Worm (Caenorhabditis elegans) whole organism, L4/young adult: ENCODE results near the gene sre-42.

Source experiments
- W03F9.2 ChIP-seq: fragments of 150-350 bp; optimal IDR thresholded peaks from 2 replicates; lab custom pipeline; 2014; ENCODE audit warnings: missing biosample characterization, missing genetic modification characterization
- dao-5 ChIP-seq: sonication (generic microtip); optimal IDR thresholded peaks from 2 replicates; lab custom pipeline; 2016; ENCODE audit warnings: missing genotype, missing genetic modification characterization, moderate library complexity, missing compliant biosample characterization
- him-1 ChIP-seq: sonication (generic microtip); optimal IDR thresholded peaks from 2 replicates; lab custom pipeline; 2016; ENCODE audit warnings: missing genotype, missing genetic modification reagents, missing genetic modification characterization, missing compliant biosample characterization

ce11 chrII:12378793-12379192 lies 7.9 kb downstream of the sre-42 start:
- TF ChIP-seq dao-5 (tag; lab: Kevin White, UChicago) (no peak), him-1 (peak; percentile 12), W03F9.2 (tag; lab: Kevin White, UChicago) (no peak)
